Worm (Caenorhabditis elegans) whole organism, late embryonic: Measurements from ENCODE around the gene stdh-2.

Experiments
- C38D4.7 ChIP-seq: fragments of 200-800 bp; sonication (Bioruptor generic); optimal IDR thresholded peaks from 2 replicates; lab custom pipeline; 2018; ENCODE audit warnings: mild to moderate bottlenecking, missing genetic modification characterization, moderate library complexity, missing compliant biosample characterization
- ama-1 ChIP-seq: fragments of 150-350 bp; optimal IDR thresholded peaks from 2 replicates; lab custom pipeline; 2014
- elt-2 ChIP-seq: sonication (generic microtip); optimal IDR thresholded peaks from 2 replicates; lab custom pipeline; 2016; ENCODE audit warnings: missing genetic modification reagents, missing genetic modification characterization, missing compliant biosample characterization
- fkh-10 ChIP-seq: fragments of 150-350 bp; optimal IDR thresholded peaks from 2 replicates; lab custom pipeline; 2014; ENCODE audit warnings: missing biosample characterization, missing genetic modification reagents, missing genetic modification characterization
- gmeb-2 ChIP-seq: sonication (generic microtip); optimal IDR thresholded peaks from 2 replicates; lab custom pipeline; 2016; ENCODE audit warnings: missing genetic modification characterization, inconsistent platforms, missing compliant biosample characterization
- hlh-15 ChIP-seq: sonication (generic microtip); optimal IDR thresholded peaks from 2 replicates; lab custom pipeline; 2016; ENCODE audit warnings: missing genetic modification characterization, missing compliant biosample characterization
- hlh-6 ChIP-seq: sonication (generic microtip); optimal IDR thresholded peaks from 2 replicates; lab custom pipeline; 2016; ENCODE audit warnings: missing genotype, missing genetic modification characterization, missing compliant biosample characterization
- nfya-1 ChIP-seq: sonication (generic microtip); optimal IDR thresholded peaks from 2 replicates; lab custom pipeline; 2017; ENCODE audit warnings: missing genetic modification characterization, mild to moderate bottlenecking, missing compliant biosample characterization, antibody characterized with exemption, moderate library complexity
- nhr-232 ChIP-seq: sonication (generic microtip); optimal IDR thresholded peaks from 2 replicates; lab custom pipeline; 2016; ENCODE audit warnings: missing genetic modification characterization, missing compliant biosample characterization
- sox-4 ChIP-seq: sonication (generic microtip); optimal IDR thresholded peaks from 2 replicates; lab custom pipeline; 2017; ENCODE audit warnings: mild to moderate bottlenecking, missing genetic modification characterization, inconsistent platforms, missing compliant biosample characterization
- tbx-2 ChIP-seq: sonication (generic microtip); optimal IDR thresholded peaks from 2 replicates; lab custom pipeline; 2016; ENCODE audit warnings: missing genetic modification characterization, missing compliant biosample characterization
- tbx-7 ChIP-seq: sonication (generic microtip); optimal IDR thresholded peaks from 2 replicates; lab custom pipeline; 2016; ENCODE audit warnings: missing genotype, missing genetic modification characterization, missing compliant biosample characterization
- zip-5 ChIP-seq: sonication (generic microtip); optimal IDR thresholded peaks from 2 replicates; lab custom pipeline; 2016; ENCODE audit warnings: missing genetic modification characterization, missing compliant biosample characterization
- ztf-16 ChIP-seq: sonication (generic microtip); optimal IDR thresholded peaks from 2 replicates; lab custom pipeline; 2017; ENCODE audit warnings: missing genetic modification characterization, missing compliant biosample characterization

- TF ChIP-seq fkh-10 (GFP tag; lab: Kevin White, UChicago), result no peak
- TF ChIP-seq elt-2 (tag; lab: Kevin White, UChicago), result no peak
- no peak for TF ChIP-seq hlh-6 (tag; lab: Kevin White, UChicago)
- no peak for TF ChIP-seq ama-1 (lab: Kevin White, UChicago)
- TF ChIP-seq tbx-2 (tag; lab: Kevin White, UChicago), result no peak
- no peak for TF ChIP-seq C38D4.7
- no peak for TF ChIP-seq zip-5 (tag; lab: Kevin White, UChicago)
- no peak for TF ChIP-seq gmeb-2 (tag; lab: Kevin White, UChicago)
- TF ChIP-seq nhr-232 (tag; lab: Kevin White, UChicago), result no peak
- no peak for TF ChIP-seq hlh-15 (tag; lab: Kevin White, UChicago)
- TF ChIP-seq tbx-7 (tag; lab: Kevin White, UChicago), result no peak
- no peak for TF ChIP-seq ztf-16 (tag; lab: Kevin White, UChicago)
- no peak for TF ChIP-seq nfya-1 (tag; lab: Kevin White, UChicago)
- no peak for TF ChIP-seq sox-4 (tag; lab: Kevin White, UChicago)
Measured at ce11 chrV:16233624-16234023, 9.5 kb downstream of the stdh-2 start, which contains the start of gene clec-233.
